Fruit fly (Drosophila melanogaster): ENCODE data around the gene Nuf2.

Nuf2 gene

DNA sequence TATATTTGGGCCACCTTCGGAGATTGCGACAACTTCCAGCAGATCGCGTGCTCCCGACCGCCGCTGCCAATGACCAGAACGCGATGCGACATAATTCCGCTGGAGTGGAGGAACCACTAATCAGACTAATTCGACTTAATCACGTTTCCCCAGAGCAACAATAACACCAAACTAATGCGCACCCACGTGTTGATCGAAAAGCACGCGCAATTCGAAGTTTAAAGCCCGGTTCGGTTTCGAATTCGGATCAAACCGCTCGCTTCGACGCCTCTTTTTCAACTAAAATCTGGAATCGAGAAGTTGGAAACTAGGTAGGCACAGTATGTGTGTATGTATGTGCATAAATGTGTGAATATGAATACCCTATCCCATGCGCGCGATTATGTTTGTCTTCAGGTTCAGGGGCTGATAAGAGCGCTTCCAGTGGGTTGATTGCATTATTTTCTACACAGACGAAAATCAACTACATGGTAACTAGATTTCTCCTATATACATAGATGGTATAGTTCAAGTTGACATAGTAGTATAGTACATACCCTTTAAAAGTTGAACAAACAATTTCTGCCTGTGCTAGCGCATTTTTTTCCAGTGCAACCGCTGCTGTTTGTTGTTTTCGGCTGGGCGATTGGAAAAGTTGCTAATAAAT, 41.9 kb downstream of the Nuf2 start, which contains the start of gene Gart (continued):
- TF ChIP-seq ewg (GFP tag; optimal IDR thresholded peaks at IDR 0.05) (peak; percentile 52), Lhr (GFP tag; optimal IDR thresholded peaks at IDR 0.05) (no peak), exex (tag; optimal IDR thresholded peaks at IDR 0.05) (peak; percentile 32), zfh2 (GFP tag; optimal IDR thresholded peaks at IDR 0.05) (peak; percentile 65), CG5180 (GFP tag; optimal IDR thresholded peaks at IDR 0.05) (no peak), CG15479 (GFP tag; optimal IDR thresholded peaks at IDR 0.05) (peak; percentile 20), Abd-B (GFP tag; optimal IDR thresholded peaks at IDR 0.05) (peak; percentile 15), tin (GFP tag; optimal IDR thresholded peaks at IDR 0.05) (peak; percentile 62), unpg (GFP tag; optimal IDR thresholded peaks at IDR 0.05) (peak; percentile 64), Sox102F (GFP tag; optimal IDR thresholded peaks at IDR 0.05) (no peak), dmrt11E (tag; optimal IDR thresholded peaks at IDR 0.05) (peak; percentile 24), zfh1 (GFP tag; IDR thresholded peaks at IDR 0.05) (peak; percentile 68; the same call in 2 of the 3 replicates), B-H1 (GFP tag; IDR thresholded peaks at IDR 0.05) (no peak; the same call in 2 of the 3 replicates), Xrp1 (GFP tag; IDR thresholded peaks at IDR 0.05) (no peak; the same call in 1 of the 2 replicates), E2f1 (GFP tag; IDR thresholded peaks at IDR 0.05) (no peak), CG2712 (tag; optimal IDR thresholded peaks at IDR 0.05) (no peak), CG30431 (GFP tag; optimal IDR thresholded peaks at IDR 0.05) (peak; percentile 13), D19A (tag; optimal IDR thresholded peaks at IDR 0.05) (peak; percentile 93), sd (tag; optimal IDR thresholded peaks at IDR 0.05) (peak; percentile 49), CG13123 (GFP tag; optimal IDR thresholded peaks at IDR 0.05) (no peak), Mrtf (GFP tag; IDR thresholded peaks at IDR 0.05) (peak; percentile 46; the same call in 1 of the 3 replicates), sisA (GFP tag; IDR thresholded peaks at IDR 0.05) (peak; percentile 34; the same call in 1 of the 2 replicates), Rfx (GFP tag; IDR thresholded peaks at IDR 0.05) (peak; percentile 84), Side (GFP tag; optimal IDR thresholded peaks at IDR 0.05) (peak; percentile 72), pita (GFP tag; optimal IDR thresholded peaks at IDR 0.05) (no peak), GATAe (GFP tag; conservative IDR thresholded peaks at IDR 0.05) (no peak), onecut (GFP tag; IDR thresholded peaks at IDR 0.05) (no peak; the same call in 1 of the 2 replicates), otp (GFP tag; IDR thresholded peaks at IDR 0.05) (peak; percentile 70; the same call in 2 of the 3 replicates), Bdp1 (GFP tag; optimal IDR thresholded peaks at IDR 0.05) (peak; percentile 36), CG3065 (GFP tag; optimal IDR thresholded peaks at IDR 0.05) (no peak), CG11247 (GFP tag; IDR thresholded peaks at IDR 0.05) (0 out of 2 replicates have a peak, but pooled peaks have one; percentile 52), ro (GFP tag; IDR thresholded peaks at IDR 0.05) (no peak), aop (GFP tag; IDR thresholded peaks at IDR 0.05) (no peak), Drgx (GFP tag; IDR thresholded peaks at IDR 0.05) (peak; percentile 52; the same call in 1 of the 2 replicates), CG10654 (GFP tag; optimal IDR thresholded peaks at IDR 0.05) (no peak), gsb (GFP tag; IDR thresholded peaks at IDR 0.05) (no peak), crc (GFP tag; optimal IDR thresholded peaks at IDR 0.05) (peak; percentile 46), CG9437 (GFP tag; optimal IDR thresholded peaks at IDR 0.05) (peak; percentile 24), HmgZ (tag; optimal IDR thresholded peaks at IDR 0.05) (peak; percentile 81), D (optimal IDR thresholded peaks at IDR 0.05) (no peak), D (GFP tag; optimal IDR thresholded peaks at IDR 0.05) (peak; percentile 23), zen2 (GFP tag; IDR thresholded peaks at IDR 0.05; ENCODE audit: partially characterized antibody) (no peak), CG10274 (GFP tag; optimal IDR thresholded peaks at IDR 0.05) (no peak), CG6683 (GFP tag; optimal IDR thresholded peaks at IDR 0.05) (no peak), lov (optimal IDR thresholded peaks at IDR 0.05) (no peak), lov (GFP tag; IDR thresholded peaks at IDR 0.05) (no peak), Ptx1 (GFP tag; IDR thresholded peaks at IDR 0.05) (peak; percentile 74), CG7928 (GFP tag; optimal IDR thresholded peaks at IDR 0.05) (peak; percentile 13), ind (GFP tag; optimal IDR thresholded peaks at IDR 0.05) (no peak), Xbp1 (GFP tag; optimal IDR thresholded peaks at IDR 0.05) (peak; percentile 69), CG14710 (tag; optimal IDR thresholded peaks at IDR 0.05) (no peak)

All from whole organism, embryonic.